Fruit fly (Drosophila melanogaster): ENCODE data around the gene CG46394.
A peak's percentile ranks its signal among the peaks of the same experiment; 100 is the strongest.

CG46394 gene

DNA sequence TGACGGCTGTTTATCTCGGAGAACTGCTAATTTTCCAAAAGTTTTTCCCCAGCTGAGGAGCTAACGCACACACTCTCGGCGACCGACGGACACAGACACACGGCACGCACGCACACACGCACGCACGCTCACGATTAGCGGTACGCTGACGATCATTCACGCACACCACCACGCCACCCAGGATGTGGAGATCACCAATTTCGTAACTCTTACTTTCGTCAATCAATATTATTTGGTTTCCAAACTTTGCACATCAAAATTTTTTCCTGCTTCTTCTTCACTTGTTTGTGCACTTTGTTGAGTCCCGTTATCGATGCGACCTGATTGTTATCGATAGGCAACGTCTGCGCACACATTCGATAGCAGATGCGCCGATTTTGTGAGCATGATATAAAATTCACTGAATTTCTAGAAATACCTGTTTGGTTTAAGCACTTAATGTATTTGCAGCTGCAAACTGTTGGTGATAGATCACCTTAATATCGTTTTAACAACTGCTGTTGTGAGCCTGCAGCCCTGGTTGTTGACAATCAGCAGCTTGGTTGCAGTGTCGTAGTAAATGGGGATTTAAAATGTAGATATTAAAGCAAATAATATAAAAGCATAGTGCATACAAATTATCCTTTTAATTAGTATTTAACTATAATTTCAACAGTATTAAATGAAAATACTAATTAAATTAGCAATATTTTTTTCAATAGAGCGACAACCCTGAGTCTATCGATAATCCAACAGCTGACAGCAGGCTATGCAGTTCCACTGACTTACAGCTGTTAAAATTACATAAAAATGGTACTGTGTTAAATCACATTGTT, 38.0 kb upstream of the CG46394 start, which contains the start of the genes CG7394 and Mob2:
Gene CG7394 (plus strand): TSS at position 51 of the 815 bp plus-strand sequence.
Gene Mob2 (minus strand): TSS at position 288 of the 815 bp plus-strand sequence.
- TF ChIP-seq CG12744 (GFP tag; optimal IDR thresholded peaks at IDR 0.05) (peak; percentile 84), ems (GFP tag; optimal IDR thresholded peaks at IDR 0.05) (peak; percentile 83), ci (GFP tag; IDR thresholded peaks at IDR 0.05) (peak; percentile 88), ftz-f1 (GFP tag; optimal IDR thresholded peaks at IDR 0.05) (no peak), unpg (GFP tag; optimal IDR thresholded peaks at IDR 0.05) (peak; percentile 88), Ssrp (tag; optimal IDR thresholded peaks at IDR 0.05) (peak; percentile 86), CG1832 (GFP tag; optimal IDR thresholded peaks at IDR 0.05) (no peak), nerfin-1 (tag; optimal IDR thresholded peaks at IDR 0.05) (peak; percentile 73), CG12104 (GFP tag; optimal IDR thresholded peaks at IDR 0.05) (peak; percentile 73), Trl (optimal IDR thresholded peaks at IDR 0.05) (peak in 1 of 2 experiments; percentile 55), Trl (GFP tag; optimal IDR thresholded peaks at IDR 0.05) (peak; percentile 82), CG16815 (GFP tag; optimal IDR thresholded peaks at IDR 0.05) (peak; percentile 80), Vsx1 (GFP tag; optimal IDR thresholded peaks at IDR 0.05) (peak; percentile 59), CG7556 (GFP tag; optimal IDR thresholded peaks at IDR 0.05) (peak; percentile 85), Dp (GFP tag; optimal IDR thresholded peaks at IDR 0.05) (peak; percentile 25), CG4404 (GFP tag; IDR thresholded peaks at IDR 0.05) (peak; percentile 79), crc (GFP tag; optimal IDR thresholded peaks at IDR 0.05) (peak; percentile 60), CG1792 (GFP tag; optimal IDR thresholded peaks at IDR 0.05) (peak; percentile 47), CG5953 (GFP tag; IDR thresholded peaks at IDR 0.05) (peak; percentile 82), dati (GFP tag; IDR thresholded peaks at IDR 0.05) (peak; percentile 67; the same call in 1 of the 2 replicates), danr (GFP tag; IDR thresholded peaks at IDR 0.05) (peak; percentile 44), amos (GFP tag; IDR thresholded peaks at IDR 0.05; ENCODE audit: partially characterized antibody) (peak; percentile 80; the same call in 1 of the 2 replicates), CG10209 (GFP tag; optimal IDR thresholded peaks at IDR 0.05) (peak; percentile 87), twi (tag; optimal IDR thresholded peaks at IDR 0.05) (peak; percentile 80), D19A (tag; optimal IDR thresholded peaks at IDR 0.05) (peak; percentile 69), sd (tag; optimal IDR thresholded peaks at IDR 0.05) (peak; percentile 58), salm (tag; optimal IDR thresholded peaks at IDR 0.05) (peak; percentile 54), CG11085 (GFP tag; IDR thresholded peaks at IDR 0.05) (peak; percentile 87), repo (GFP tag; optimal IDR thresholded peaks at IDR 0.05) (peak; percentile 80), CG10147 (GFP tag; optimal IDR thresholded peaks at IDR 0.05) (peak; percentile 51), ssp (GFP tag; IDR thresholded peaks at IDR 0.05) (peak; percentile 77), CG12659 (GFP tag; optimal IDR thresholded peaks at IDR 0.05) (peak; percentile 92), slp2 (GFP tag; optimal IDR thresholded peaks at IDR 0.05) (peak; percentile 79), CG18599 (GFP tag; optimal IDR thresholded peaks at IDR 0.05) (peak; percentile 87), gce (GFP tag; IDR thresholded peaks at IDR 0.05) (peak; percentile 81), CG1647 (GFP tag; optimal IDR thresholded peaks at IDR 0.05) (peak; percentile 76), CG10321 (GFP tag; IDR thresholded peaks at IDR 0.05) (peak; percentile 67), lbe (GFP tag; optimal IDR thresholded peaks at IDR 0.05) (peak; percentile 88), Six4 (GFP tag; optimal IDR thresholded peaks at IDR 0.05) (peak; percentile 90), CG30020 (tag; optimal IDR thresholded peaks at IDR 0.05) (peak; percentile 73), CG8765 (GFP tag; IDR thresholded peaks at IDR 0.05) (peak; percentile 70), Lpt (GFP tag; optimal IDR thresholded peaks at IDR 0.05) (no peak), p53 (GFP tag; optimal IDR thresholded peaks at IDR 0.05) (peak; percentile 20), CG34376 (GFP tag; optimal IDR thresholded peaks at IDR 0.05) (peak; percentile 87), bowl (GFP tag; IDR thresholded peaks at IDR 0.05) (peak; percentile 80), Kr (GFP tag; optimal IDR thresholded peaks at IDR 0.05) (no peak), CG15514 (GFP tag; optimal IDR thresholded peaks at IDR 0.05) (peak; percentile 80), CG8388 (GFP tag; optimal IDR thresholded peaks at IDR 0.05) (peak; percentile 81), tap (tag; optimal IDR thresholded peaks at IDR 0.05) (peak; percentile 91)

Measured in whole organism, embryonic.